Fruit fly (Drosophila melanogaster) whole organism, embryonic: ENCODE results near the gene CG17036.
A peak's percentile ranks its signal among the peaks of the same experiment; 100 is the strongest.

Source experiments
- Bdp1 ChIP-seq: fragments of 200-800 bp; sonication (Bioruptor generic); optimal IDR thresholded peaks from 3 replicates; lab custom pipeline; 2016; ENCODE audit warnings: missing biosample characterization, missing genetic modification characterization
- CG11560 ChIP-seq: fragments of 200-800 bp; sonication (Bioruptor generic); IDR thresholded peaks from 3 replicates; pipeline ENCODE4 v1.3.6; 2022; ENCODE audit warnings: missing biosample characterization, missing genetic modification characterization
- CG12155 ChIP-seq: fragments of 200-800 bp; sonication (Bioruptor generic); optimal IDR thresholded peaks from 3 replicates; lab custom pipeline; 2016; ENCODE audit warnings: missing biosample characterization, missing genetic modification characterization
- CG12219 ChIP-seq: fragments of 200-800 bp; sonication (Bioruptor generic); optimal IDR thresholded peaks from 3 replicates; lab custom pipeline; 2018; ENCODE audit warnings: missing biosample characterization, mild to moderate bottlenecking, missing genetic modification characterization
- CG12299 ChIP-seq: fragments of 200-800 bp; sonication (Bioruptor generic); optimal IDR thresholded peaks from 2 replicates; lab custom pipeline; 2018; ENCODE audit warnings: missing biosample characterization, mild to moderate bottlenecking, missing genetic modification characterization
- CG14860 ChIP-seq: fragments of 200-800 bp; sonication (Bioruptor generic); IDR thresholded peaks from 3 replicates; pipeline ENCODE4 v1.3.6; 2022; ENCODE audit warnings: missing biosample characterization, missing genetic modification characterization; ENCODE audit not compliant: partially characterized antibody
- CG15514 ChIP-seq: fragments of 200-800 bp; sonication (Bioruptor generic); optimal IDR thresholded peaks from 3 replicates; lab custom pipeline; 2017; ENCODE audit warnings: missing biosample characterization, missing genetic modification characterization, mild to moderate bottlenecking, moderate library complexity, missing genetic modification reagents
- CG1647 ChIP-seq: fragments of 200-800 bp; sonication (Bioruptor generic); optimal IDR thresholded peaks from 3 replicates; lab custom pipeline; 2016; ENCODE audit warnings: missing biosample characterization, missing genetic modification characterization
- CG17186 ChIP-seq: fragments of 200-800 bp; sonication (Bioruptor generic); optimal IDR thresholded peaks from 3 replicates; lab custom pipeline; 2017; ENCODE audit warnings: missing biosample characterization, missing genetic modification reagents, missing genetic modification characterization
- CG17385 ChIP-seq: fragments of 200-800 bp; sonication (Bioruptor generic); optimal IDR thresholded peaks from 3 replicates; lab custom pipeline; 2018; ENCODE audit warnings: missing biosample characterization, mild to moderate bottlenecking, missing genetic modification characterization
- CG17568 ChIP-seq: fragments of 200-800 bp; sonication (Bioruptor generic); optimal IDR thresholded peaks from 2 replicates; lab custom pipeline; 2018; ENCODE audit warnings: missing biosample characterization, mild to moderate bottlenecking, missing genetic modification characterization, moderate library complexity
- CG17912 ChIP-seq: fragments of 200-800 bp; sonication (Bioruptor generic); optimal IDR thresholded peaks from 2 replicates; lab custom pipeline; 2018; ENCODE audit warnings: missing biosample characterization, mild to moderate bottlenecking, missing genetic modification characterization
- CG18599 ChIP-seq: fragments of 200-800 bp; sonication (Bioruptor generic); optimal IDR thresholded peaks from 3 replicates; lab custom pipeline; 2017; ENCODE audit warnings: missing biosample characterization, missing genetic modification characterization, mild to moderate bottlenecking, moderate library complexity, missing genetic modification reagents
- CG3407 ChIP-seq: fragments of 200-800 bp; sonication (Bioruptor generic); optimal IDR thresholded peaks from 2 replicates; lab custom pipeline; 2018; ENCODE audit warnings: missing biosample characterization, mild to moderate bottlenecking, missing genetic modification characterization
- CG6175 ChIP-seq: fragments of 200-800 bp; sonication (Bioruptor generic); IDR thresholded peaks from 3 replicates; pipeline ENCODE4 v1.3.6; 2022; ENCODE audit warnings: missing biosample characterization, missing genetic modification characterization
- CG7963 ChIP-seq: fragments of 200-800 bp; sonication (Bioruptor generic); IDR thresholded peaks from 3 replicates; pipeline ENCODE4 v1.3.6; 2022; ENCODE audit warnings: missing biosample characterization, missing genetic modification characterization; ENCODE audit not compliant: partially characterized antibody
- CG8765 ChIP-seq: fragments of 200-800 bp; sonication (Bioruptor generic); IDR thresholded peaks from 2 replicates; pipeline ENCODE4 v1.3.6; 2022; ENCODE audit warnings: missing biosample characterization, missing genetic modification characterization
- CHES-1-like ChIP-seq: fragments of 200-800 bp; sonication (Bioruptor generic); optimal IDR thresholded peaks from 2 replicates; lab custom pipeline; 2016; ENCODE audit warnings: missing biosample characterization, missing genetic modification characterization
- CoRest ChIP-seq: fragments of 200-800 bp; sonication (Bioruptor generic); optimal IDR thresholded peaks from 3 replicates; lab custom pipeline; 2018; ENCODE audit warnings: missing biosample characterization, mild to moderate bottlenecking, missing genetic modification characterization, moderate library complexity
- CrebB ChIP-seq: fragments of 200-800 bp; sonication (Bioruptor generic); optimal IDR thresholded peaks from 3 replicates; lab custom pipeline; 2018; ENCODE audit warnings: missing biosample characterization, mild to moderate bottlenecking, missing genetic modification characterization
- E2f2 ChIP-seq: fragments of 200-800 bp; sonication (Bioruptor generic); IDR thresholded peaks from 2 replicates; pipeline ENCODE4 v1.3.6; 2022; ENCODE audit warnings: missing biosample characterization, missing genetic modification characterization
- H2.0 ChIP-seq: fragments of 200-800 bp; sonication (Bioruptor generic); IDR thresholded peaks from 2 replicates; pipeline ENCODE4 v1.3.6; 2022; ENCODE audit warnings: missing biosample characterization, missing genetic modification characterization
- HmgZ ChIP-seq: fragments of 200-800 bp; sonication (Bioruptor generic); optimal IDR thresholded peaks from 2 replicates; lab custom pipeline; 2018; ENCODE audit warnings: missing biosample characterization, mild to moderate bottlenecking, missing genetic modification characterization
- Hmx ChIP-seq: fragments of 200-800 bp; sonication (Bioruptor generic); optimal IDR thresholded peaks from 2 replicates; lab custom pipeline; 2016; ENCODE audit warnings: missing biosample characterization, missing genetic modification characterization
- Mes4 ChIP-seq: fragments of 200-800 bp; sonication (Bioruptor generic); optimal IDR thresholded peaks from 2 replicates; lab custom pipeline; 2016; ENCODE audit warnings: missing biosample characterization, missing genetic modification characterization
- Nf-YC ChIP-seq: fragments of 200-800 bp; optimal IDR thresholded peaks from 3 replicates; lab custom pipeline; 2019; ENCODE audit warnings: missing biosample characterization, mild to moderate bottlenecking, missing genetic modification characterization, moderate library complexity
- Sry-β ChIP-seq: fragments of 200-800 bp; sonication (Bioruptor generic); optimal IDR thresholded peaks from 2 replicates; lab custom pipeline; 2018; ENCODE audit warnings: missing biosample characterization, mild to moderate bottlenecking, missing genetic modification characterization, moderate library complexity
- Trl ChIP-seq, 3 experiments: fragments of >200 bp in 2 of 3; fragments of 200-800 bp in 1 of 3; sonication (Bioruptor generic) in 1 of 3; optimal IDR thresholded peaks; 2 replicates in 1 of 3; 3 replicates in 2 of 3; lab custom pipeline; 2016 to 2017; ENCODE audit warnings: missing biosample characterization in 1 of 3, missing genetic modification characterization in 1 of 3
- Xbp1 ChIP-seq: fragments of 200-800 bp; sonication (Bioruptor generic); optimal IDR thresholded peaks from 3 replicates; lab custom pipeline; 2016; ENCODE audit warnings: missing biosample characterization, mild to moderate bottlenecking, missing genetic modification characterization
- Xrp1 ChIP-seq: fragments of 200-800 bp; sonication (Bioruptor generic); IDR thresholded peaks from 2 replicates; pipeline ENCODE4 v1.3.6; 2022; ENCODE audit warnings: missing biosample characterization, missing genetic modification characterization
- amos ChIP-seq: fragments of 200-800 bp; sonication (Bioruptor generic); IDR thresholded peaks from 2 replicates; pipeline ENCODE4 v1.3.6; 2022; ENCODE audit warnings: missing biosample characterization, missing genetic modification characterization; ENCODE audit not compliant: partially characterized antibody
- ato ChIP-seq: fragments of 200-800 bp; sonication (Bioruptor generic); IDR thresholded peaks from 2 replicates; pipeline ENCODE4 v1.3.6; 2022; ENCODE audit warnings: missing biosample characterization, missing genetic modification characterization; ENCODE audit not compliant: partially characterized antibody
- az2 ChIP-seq: fragments of 200-800 bp; sonication (Bioruptor generic); optimal IDR thresholded peaks from 3 replicates; lab custom pipeline; 2016; ENCODE audit warnings: missing biosample characterization, missing genetic modification characterization
- crol ChIP-seq: fragments of 200-800 bp; sonication (Bioruptor generic); IDR thresholded peaks from 2 replicates; pipeline ENCODE4 v1.3.6; 2022; ENCODE audit warnings: missing biosample characterization, missing genetic modification characterization
- fd64A ChIP-seq: fragments of 200-800 bp; sonication (Bioruptor generic); optimal IDR thresholded peaks from 3 replicates; lab custom pipeline; 2018; ENCODE audit warnings: missing biosample characterization, mild to moderate bottlenecking, missing genetic modification characterization
- fu2 ChIP-seq: fragments of 200-800 bp; sonication (Bioruptor generic); optimal IDR thresholded peaks from 2 replicates; lab custom pipeline; 2016; ENCODE audit warnings: missing biosample characterization, missing genetic modification characterization
- hb ChIP-seq: fragments of 200-800 bp; sonication (Bioruptor generic); IDR thresholded peaks from 3 replicates; pipeline ENCODE4 v1.3.6; 2022; ENCODE audit warnings: missing biosample characterization, missing genetic modification characterization; ENCODE audit not compliant: partially characterized antibody
- hkb ChIP-seq, 2 experiments: fragments of 200-800 bp in 1 of 2; fragments of >200 bp in 1 of 2; sonication (Bioruptor generic) in 1 of 2; IDR thresholded peaks in 1 of 2; optimal IDR thresholded peaks in 1 of 2; 2 replicates each; pipeline versions ENCODE4 v1.3.6 to Lab custom; 2017 to 2022; ENCODE audit warnings: missing biosample characterization in 1 of 2, missing genetic modification characterization in 1 of 2
- knrl ChIP-seq: fragments of 200-800 bp; sonication (Bioruptor generic); IDR thresholded peaks from 3 replicates; pipeline ENCODE4 v1.3.6; 2022; ENCODE audit warnings: missing biosample characterization, missing genetic modification characterization; ENCODE audit not compliant: partially characterized antibody
- mirr ChIP-seq: fragments of 200-800 bp; sonication (Bioruptor generic); optimal IDR thresholded peaks from 3 replicates; lab custom pipeline; 2018; ENCODE audit warnings: missing biosample characterization, mild to moderate bottlenecking, missing genetic modification characterization
- mld ChIP-seq: fragments of 200-800 bp; sonication (Bioruptor generic); IDR thresholded peaks from 3 replicates; pipeline ENCODE4 v1.3.6; 2022; ENCODE audit warnings: missing biosample characterization, missing genetic modification characterization; ENCODE audit not compliant: partially characterized antibody
- slbo ChIP-seq: fragments of 200-800 bp; sonication (Bioruptor generic); IDR thresholded peaks from 2 replicates; pipeline ENCODE4 v1.3.6; 2022; ENCODE audit warnings: missing biosample characterization, missing genetic modification characterization
- ssp ChIP-seq: fragments of 200-800 bp; sonication (Bioruptor generic); IDR thresholded peaks from 2 replicates; pipeline ENCODE4 v1.3.6; 2022; ENCODE audit warnings: missing biosample characterization, missing genetic modification characterization
- tna ChIP-seq: fragments of 200-800 bp; sonication (Bioruptor generic); IDR thresholded peaks from 2 replicates; pipeline ENCODE4 v1.3.6; 2022; ENCODE audit warnings: missing biosample characterization, missing genetic modification characterization; ENCODE audit not compliant: partially characterized antibody
- ttk ChIP-seq: fragments of 200-800 bp; sonication (Bioruptor generic); IDR thresholded peaks from 2 replicates; pipeline ENCODE4 v2.1.2; 2022; ENCODE audit warnings: missing biosample characterization, missing genetic modification characterization
- unpg ChIP-seq: fragments of 200-800 bp; sonication (Bioruptor generic); optimal IDR thresholded peaks from 3 replicates; lab custom pipeline; 2018; ENCODE audit warnings: missing biosample characterization, mild to moderate bottlenecking, missing genetic modification characterization, moderate library complexity
- vnd ChIP-seq: fragments of 200-800 bp; sonication (Bioruptor generic); IDR thresholded peaks from 3 replicates; pipeline ENCODE4 v1.3.6; 2022; ENCODE audit warnings: missing biosample characterization, missing genetic modification characterization; ENCODE audit not compliant: partially characterized antibody
- wor ChIP-seq: fragments of 200-800 bp; sonication (Bioruptor generic); IDR thresholded peaks from 2 replicates; pipeline ENCODE4 v1.3.6; 2022; ENCODE audit warnings: missing biosample characterization, missing genetic modification characterization
- yki ChIP-seq: fragments of >200 bp; optimal IDR thresholded peaks from 3 replicates; lab custom pipeline; 2018

CG17036 gene

dm6 chr2L:12694823-12695420 is 5.6 kb downstream of the CG17036 start, which contains the start of the genes IFT43 and PICK1 (continued):
- no peak for TF ChIP-seq CG18599 (GFP tag; lab: Kevin White, UChicago)
- TF ChIP-seq Nf-YC = no peak
- no peak for TF ChIP-seq CG17912 (GFP tag; lab: Kevin White, UChicago)
- no peak for TF ChIP-seq slbo
- TF ChIP-seq CG17568 = no peak
- TF ChIP-seq amos = peak; percentile 88
- no peak for TF ChIP-seq fu2 (GFP tag; lab: Kevin White, UChicago)
- TF ChIP-seq yki (lab: Kevin White, UChicago) = no peak
- peak; percentile 69; the same call in 2 of the 3 replicates for TF ChIP-seq CG7963 (GFP tag; lab: Robert Waterston, UW)
- no peak for TF ChIP-seq fd64A (GFP tag; lab: Kevin White, UChicago)
- TF ChIP-seq CG11560 = no peak
- TF ChIP-seq CG15514 (GFP tag; lab: Kevin White, UChicago) = no peak
- TF ChIP-seq crol = no peak
- no peak for TF ChIP-seq H2.0 (GFP tag; lab: Robert Waterston, UW)
- no peak for TF ChIP-seq CG3407 (GFP tag; lab: Kevin White, UChicago)
- TF ChIP-seq ssp = no peak
- TF ChIP-seq E2f2 (GFP tag; lab: Robert Waterston, UW) = peak; percentile 47; the same call in 1 of the 2 replicates
- no peak for TF ChIP-seq CG12299 (tag; lab: Kevin White, UChicago)
- TF ChIP-seq Bdp1 (GFP tag; lab: Kevin White, UChicago) = no peak
- TF ChIP-seq CG8765 (GFP tag; lab: Robert Waterston, UW) = no peak
- peak; percentile 19 for TF ChIP-seq HmgZ (tag; lab: Kevin White, UChicago)
- TF ChIP-seq Xbp1 = no peak
- no peak for TF ChIP-seq hkb (optimal IDR thresholded peaks at IDR 0.05; lab: Kevin White, UChicago)
- no peak for TF ChIP-seq hkb (GFP tag; IDR thresholded peaks at IDR 0.05; lab: Robert Waterston, UW)
- TF ChIP-seq CG12155 (GFP tag; lab: Kevin White, UChicago) = no peak
- TF ChIP-seq ttk (GFP tag; lab: Robert Waterston, UW) = no peak
- peak; percentile 78 for TF ChIP-seq tna (GFP tag; lab: Robert Waterston, UW)
- TF ChIP-seq CG17186 (GFP tag; lab: Kevin White, UChicago) = no peak
- no peak for TF ChIP-seq Trl (optimal IDR thresholded peaks at IDR 0.05; lab: Kevin White, UChicago)
- TF ChIP-seq Trl (GFP tag; optimal IDR thresholded peaks at IDR 0.05; lab: Kevin White, UChicago) = no peak
- TF ChIP-seq mirr (GFP tag; lab: Kevin White, UChicago) = no peak
- TF ChIP-seq mld (GFP tag; lab: Robert Waterston, UW) = peak; percentile 80; the same call in 2 of the 3 replicates
- TF ChIP-seq CG14860 (GFP tag; lab: Robert Waterston, UW) = peak; percentile 72
- TF ChIP-seq wor (GFP tag; lab: Robert Waterston, UW) = no peak
- peak; percentile 72; the same call in 2 of the 3 replicates for TF ChIP-seq hb (GFP tag; lab: Robert Waterston, UW)
- peak; percentile 37 for TF ChIP-seq Sry-β (GFP tag; lab: Kevin White, UChicago)
- TF ChIP-seq Xrp1 = peak; percentile 7; the same call in 1 of the 2 replicates
- TF ChIP-seq CHES-1-like (GFP tag; lab: Kevin White, UChicago) = peak; percentile 4
- TF ChIP-seq Mes4 = no peak
- no peak for TF ChIP-seq CG12219 (GFP tag; lab: Kevin White, UChicago)
- no peak for TF ChIP-seq unpg (GFP tag; lab: Kevin White, UChicago)
- no peak for TF ChIP-seq Hmx (GFP tag; lab: Kevin White, UChicago)
- TF ChIP-seq CrebB (tag; lab: Kevin White, UChicago) = no peak
- no peak for TF ChIP-seq CG6175
- no peak for TF ChIP-seq CG1647 (GFP tag; lab: Kevin White, UChicago)
- TF ChIP-seq CoRest (tag; lab: Kevin White, UChicago) = no peak
- TF ChIP-seq az2 = no peak
- TF ChIP-seq ato (GFP tag; lab: Robert Waterston, UW) = no peak
- TF ChIP-seq knrl = peak; percentile 78
- TF ChIP-seq CG17385 = no peak
- TF ChIP-seq vnd (GFP tag; lab: Robert Waterston, UW) = peak; percentile 77
